Fruit fly (Drosophila melanogaster) whole organism, embryonic: ENCODE measurements around the gene Antp.
A peak's percentile ranks its signal among the peaks of the same experiment; 100 is the strongest.

ENCODE experiments used
- Atf3 ChIP-seq: fragments of 200-800 bp; sonication (Bioruptor generic); optimal IDR thresholded peaks from 3 replicates; lab custom pipeline; 2016; ENCODE audit warnings: missing biosample characterization, missing genetic modification characterization
- B-H1 ChIP-seq: fragments of 200-800 bp; sonication (Bioruptor generic); IDR thresholded peaks from 3 replicates; pipeline ENCODE4 v1.3.6; 2022; ENCODE audit warnings: missing biosample characterization, missing genetic modification characterization
- Bgb ChIP-seq: fragments of 200-800 bp; sonication (Bioruptor generic); IDR thresholded peaks from 2 replicates; pipeline ENCODE4 v1.3.6; 2022; ENCODE audit warnings: missing biosample characterization, missing genetic modification characterization; ENCODE audit not compliant: partially characterized antibody
- CG11093 ChIP-seq: fragments of 200-800 bp; sonication (Bioruptor generic); IDR thresholded peaks from 3 replicates; pipeline ENCODE4 v1.3.6; 2022; ENCODE audit warnings: missing biosample characterization, missing genetic modification characterization
- CG11504 ChIP-seq: fragments of 200-800 bp; sonication (Bioruptor generic); optimal IDR thresholded peaks from 3 replicates; lab custom pipeline; 2019; ENCODE audit warnings: missing biosample characterization, mild to moderate bottlenecking, missing genetic modification characterization, moderate library complexity
- CG12299 ChIP-seq: fragments of 200-800 bp; sonication (Bioruptor generic); optimal IDR thresholded peaks from 2 replicates; lab custom pipeline; 2018; ENCODE audit warnings: missing biosample characterization, mild to moderate bottlenecking, missing genetic modification characterization
- CG13775 ChIP-seq: fragments of 200-800 bp; sonication (Bioruptor generic); optimal IDR thresholded peaks from 3 replicates; lab custom pipeline; 2017; ENCODE audit warnings: missing biosample characterization, mild to moderate bottlenecking, missing genetic modification characterization
- CG14050 ChIP-seq: fragments of 200-800 bp; sonication (Bioruptor generic); IDR thresholded peaks from 3 replicates; pipeline ENCODE4 v1.3.6; 2022; ENCODE audit warnings: missing biosample characterization, missing genetic modification characterization
- CG14441 ChIP-seq: fragments of 200-800 bp; sonication (Bioruptor generic); IDR thresholded peaks from 2 replicates; pipeline ENCODE4 v1.3.6; 2022; ENCODE audit warnings: missing biosample characterization, missing genetic modification characterization
- CG14860 ChIP-seq: fragments of 200-800 bp; sonication (Bioruptor generic); IDR thresholded peaks from 3 replicates; pipeline ENCODE4 v1.3.6; 2022; ENCODE audit warnings: missing biosample characterization, missing genetic modification characterization; ENCODE audit not compliant: partially characterized antibody
- CG1602 ChIP-seq: fragments of 200-800 bp; sonication (Bioruptor generic); optimal IDR thresholded peaks from 3 replicates; lab custom pipeline; 2016; ENCODE audit warnings: missing biosample characterization, missing genetic modification characterization
- CG17612 ChIP-seq: fragments of 200-800 bp; sonication (Bioruptor generic); IDR thresholded peaks from 2 replicates; pipeline ENCODE4 v1.3.6; 2022; ENCODE audit warnings: missing biosample characterization, missing genetic modification characterization
- CG17829 ChIP-seq: fragments of 200-800 bp; optimal IDR thresholded peaks from 2 replicates; lab custom pipeline; 2019; ENCODE audit warnings: missing biosample characterization, mild to moderate bottlenecking, missing genetic modification characterization, moderate library complexity
- CG1792 ChIP-seq: fragments of 200-800 bp; sonication (Bioruptor generic); optimal IDR thresholded peaks from 2 replicates; lab custom pipeline; 2016; ENCODE audit warnings: missing biosample characterization, missing genetic modification characterization
- CG3995 ChIP-seq: fragments of 200-800 bp; sonication (Bioruptor generic); optimal IDR thresholded peaks from 3 replicates; lab custom pipeline; 2016; ENCODE audit warnings: missing biosample characterization, missing genetic modification characterization
- CG43689 ChIP-seq: fragments of 200-800 bp; sonication (Bioruptor generic); IDR thresholded peaks from 2 replicates; pipeline ENCODE4 v1.3.6; 2022; ENCODE audit warnings: missing biosample characterization, missing genetic modification characterization
- CG5953 ChIP-seq: fragments of 200-800 bp; sonication (Bioruptor generic); IDR thresholded peaks from 2 replicates; pipeline ENCODE4 v1.3.6; 2022; ENCODE audit warnings: missing biosample characterization, missing genetic modification characterization
- CG7987 ChIP-seq: fragments of 200-800 bp; sonication (Bioruptor generic); optimal IDR thresholded peaks from 2 replicates; lab custom pipeline; 2018; ENCODE audit warnings: missing biosample characterization, mild to moderate bottlenecking, missing genetic modification characterization, moderate library complexity
- CG8388 ChIP-seq: fragments of 200-800 bp; sonication (Bioruptor generic); optimal IDR thresholded peaks from 2 replicates; lab custom pipeline; 2019; ENCODE audit warnings: missing biosample characterization, mild to moderate bottlenecking, missing genetic modification characterization, moderate library complexity
- D19B ChIP-seq: fragments of 200-800 bp; sonication (Bioruptor generic); optimal IDR thresholded peaks from 2 replicates; lab custom pipeline; 2017; ENCODE audit warnings: missing biosample characterization, mild to moderate bottlenecking, missing genetic modification characterization
- E2f1 ChIP-seq: fragments of 200-800 bp; sonication (Bioruptor generic); IDR thresholded peaks from 2 replicates; pipeline ENCODE4 v1.3.6; 2022; ENCODE audit warnings: missing biosample characterization, missing genetic modification characterization
- Fer1 ChIP-seq: fragments of 200-800 bp; sonication (Bioruptor generic); optimal IDR thresholded peaks from 2 replicates; lab custom pipeline; 2017; ENCODE audit warnings: missing biosample characterization, mild to moderate bottlenecking, missing genetic modification characterization
- HHEX ChIP-seq: fragments of 200-800 bp; sonication (Bioruptor generic); optimal IDR thresholded peaks from 3 replicates; lab custom pipeline; 2017; ENCODE audit warnings: missing biosample characterization, mild to moderate bottlenecking, missing genetic modification characterization, missing genetic modification reagents
- HLH54F ChIP-seq: fragments of 200-800 bp; sonication (Bioruptor generic); optimal IDR thresholded peaks from 3 replicates; lab custom pipeline; 2016; ENCODE audit warnings: missing biosample characterization, missing genetic modification characterization
- Hr51 ChIP-seq, 2 experiments: fragments of 200-800 bp; sonication (Bioruptor generic); optimal IDR thresholded peaks; 2 replicates in 1 of 2; 3 replicates in 1 of 2; lab custom pipeline; 2016 to 2018; ENCODE audit warnings: missing biosample characterization in 2 of 2, missing genetic modification characterization in 2 of 2, mild to moderate bottlenecking in 1 of 2, moderate library complexity in 1 of 2
- Opbp ChIP-seq: fragments of 200-800 bp; sonication (Bioruptor generic); IDR thresholded peaks from 3 replicates; pipeline ENCODE4 v1.3.6; 2022; ENCODE audit warnings: missing biosample characterization, missing genetic modification characterization; ENCODE audit not compliant: partially characterized antibody
- Six4 ChIP-seq: fragments of 200-800 bp; sonication (Bioruptor generic); optimal IDR thresholded peaks from 2 replicates; lab custom pipeline; 2016; ENCODE audit warnings: missing biosample characterization, missing genetic modification characterization
- Taf1 ChIP-seq: fragments of 200-800 bp; sonication (Bioruptor generic); IDR thresholded peaks from 2 replicates; pipeline ENCODE4 v1.3.6; 2022; ENCODE audit warnings: missing biosample characterization, missing genetic modification characterization
- cad ChIP-seq: fragments of >200 bp; optimal IDR thresholded peaks from 2 replicates; lab custom pipeline; 2017; ENCODE audit warnings: missing biosample characterization, missing genetic modification characterization
- cato ChIP-seq: fragments of 200-800 bp; sonication (Bioruptor generic); optimal IDR thresholded peaks from 2 replicates; lab custom pipeline; 2016; ENCODE audit warnings: missing biosample characterization, missing genetic modification characterization, borderline replicate concordance
- crc ChIP-seq: fragments of 200-800 bp; sonication (Bioruptor generic); optimal IDR thresholded peaks from 2 replicates; lab custom pipeline; 2016; ENCODE audit warnings: missing biosample characterization, missing genetic modification characterization
- crol ChIP-seq: fragments of 200-800 bp; sonication (Bioruptor generic); IDR thresholded peaks from 2 replicates; pipeline ENCODE4 v1.3.6; 2022; ENCODE audit warnings: missing biosample characterization, missing genetic modification characterization
- dmrt11E ChIP-seq: fragments of 200-800 bp; sonication (Bioruptor generic); optimal IDR thresholded peaks from 3 replicates; lab custom pipeline; 2018; ENCODE audit warnings: missing biosample characterization, mild to moderate bottlenecking, missing genetic modification characterization, moderate library complexity
- eyg ChIP-seq: fragments of 200-800 bp; sonication (Bioruptor generic); optimal IDR thresholded peaks from 3 replicates; lab custom pipeline; 2016; ENCODE audit warnings: missing biosample characterization, missing genetic modification characterization
- lab ChIP-seq: fragments of 200-800 bp; sonication (Bioruptor generic); optimal IDR thresholded peaks from 3 replicates; lab custom pipeline; 2017; ENCODE audit warnings: missing biosample characterization, missing genetic modification characterization, mild to moderate bottlenecking, moderate library complexity, missing genetic modification reagents
- lbe ChIP-seq: fragments of 200-800 bp; sonication (Bioruptor generic); optimal IDR thresholded peaks from 2 replicates; lab custom pipeline; 2016; ENCODE audit warnings: missing biosample characterization, mild to moderate bottlenecking, missing genetic modification characterization
- lmd ChIP-seq: fragments of 200-800 bp; sonication (Bioruptor generic); IDR thresholded peaks from 2 replicates; pipeline ENCODE4 v1.3.6; 2022; ENCODE audit warnings: missing biosample characterization, missing genetic modification characterization
- lov ChIP-seq, 2 experiments: fragments of 200-800 bp in 1 of 2; fragments of >200 bp in 1 of 2; sonication (Bioruptor generic) in 1 of 2; IDR thresholded peaks in 1 of 2; optimal IDR thresholded peaks in 1 of 2; 2 replicates in 1 of 2; 3 replicates in 1 of 2; pipeline versions ENCODE4 v1.3.6 to Lab custom; 2017 to 2022; ENCODE audit warnings: missing biosample characterization in 1 of 2, missing genetic modification characterization in 1 of 2
- luna ChIP-seq: fragments of 200-800 bp; sonication (Bioruptor generic); optimal IDR thresholded peaks from 2 replicates; lab custom pipeline; 2016; ENCODE audit warnings: missing biosample characterization, missing genetic modification characterization
- nom ChIP-seq: fragments of 200-800 bp; sonication (Bioruptor generic); optimal IDR thresholded peaks from 2 replicates; lab custom pipeline; 2017; ENCODE audit warnings: missing biosample characterization, missing genetic modification characterization, mild to moderate bottlenecking, moderate library complexity, missing genetic modification reagents
- otp ChIP-seq: fragments of 200-800 bp; sonication (Bioruptor generic); IDR thresholded peaks from 3 replicates; pipeline ENCODE4, ENCODE4 v1.3.6; 2022; ENCODE audit warnings: missing biosample characterization, missing genetic modification characterization
- peb ChIP-seq: fragments of 200-800 bp; sonication (Bioruptor generic); IDR thresholded peaks from 2 replicates; pipeline ENCODE4 v1.3.6; 2022; ENCODE audit warnings: missing biosample characterization, missing genetic modification characterization
- sc ChIP-seq, 3 experiments: fragments of >200 bp in 2 of 3; fragments of 200-800 bp in 1 of 3; sonication (Bioruptor generic) in 1 of 3; optimal IDR thresholded peaks; 2 replicates in 2 of 3; 3 replicates in 1 of 3; lab custom pipeline; 2017; ENCODE audit warnings: mild to moderate bottlenecking in 1 of 3, missing biosample characterization in 1 of 3, missing genetic modification characterization in 1 of 3, missing genetic modification reagents in 1 of 3
- sr ChIP-seq: fragments of 200-800 bp; sonication (Bioruptor generic); IDR thresholded peaks from 3 replicates; pipeline ENCODE4 v1.3.6; 2022; ENCODE audit warnings: missing biosample characterization, missing genetic modification characterization
- stc ChIP-seq: fragments of 200-800 bp; sonication (Bioruptor generic); IDR thresholded peaks from 2 replicates; pipeline ENCODE4 v1.3.6; 2022; ENCODE audit warnings: missing biosample characterization, missing genetic modification characterization
- tio ChIP-seq: fragments of 200-800 bp; sonication (Bioruptor generic); optimal IDR thresholded peaks from 2 replicates; lab custom pipeline; 2017; ENCODE audit warnings: missing biosample characterization, missing genetic modification characterization, inconsistent platforms
- tna ChIP-seq: fragments of 200-800 bp; sonication (Bioruptor generic); IDR thresholded peaks from 2 replicates; pipeline ENCODE4 v1.3.6; 2022; ENCODE audit warnings: missing biosample characterization, missing genetic modification characterization; ENCODE audit not compliant: partially characterized antibody
- toy ChIP-seq: fragments of 200-800 bp; sonication (Bioruptor generic); IDR thresholded peaks from 2 replicates; pipeline ENCODE4 v1.3.6; 2022; ENCODE audit warnings: missing biosample characterization, missing genetic modification characterization
- tx ChIP-seq: fragments of 200-800 bp; sonication (Bioruptor generic); optimal IDR thresholded peaks from 2 replicates; lab custom pipeline; 2016; ENCODE audit warnings: missing biosample characterization, missing genetic modification characterization

Antp gene

DNA sequence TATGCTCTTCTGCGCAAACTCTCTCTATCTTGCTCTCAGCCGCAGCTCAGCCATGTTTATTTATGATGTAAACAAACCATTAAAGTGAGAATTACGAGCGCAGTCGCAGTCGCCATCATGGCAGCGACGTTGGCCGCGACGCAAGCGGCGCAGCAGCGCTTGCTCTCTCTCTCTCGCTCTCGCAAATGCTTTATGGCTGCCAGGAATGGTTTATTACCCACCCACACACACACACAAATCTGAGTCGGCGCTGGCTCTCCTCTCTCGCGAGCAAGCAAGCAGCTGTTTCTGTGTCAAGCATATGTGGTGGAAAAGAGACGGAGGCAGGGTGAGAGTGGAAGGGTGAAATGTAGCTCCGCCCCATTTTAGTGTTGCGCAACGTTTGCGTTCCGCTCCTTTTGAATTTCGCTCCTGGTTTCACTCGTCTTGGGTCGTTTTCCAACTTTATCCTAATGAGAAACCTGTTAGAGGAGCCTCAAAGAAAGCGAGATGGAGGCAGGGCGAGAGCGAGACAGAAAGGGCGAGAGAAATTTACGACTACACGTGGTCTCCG, 38.3 kb upstream of the Antp start (continued):
- TF ChIP-seq CG11093 (no peak), lab (GFP tag; lab: Kevin White, UChicago) (peak; percentile 8), otp (no peak), E2f1 (GFP tag; lab: Robert Waterston, UW) (no peak), crol (GFP tag; lab: Robert Waterston, UW) (peak; percentile 72), tx (no peak), dmrt11E (tag; lab: Kevin White, UChicago) (no peak), sc (optimal IDR thresholded peaks at IDR 0.05; lab: Kevin White, UChicago) (no peak), sc (GFP tag; optimal IDR thresholded peaks at IDR 0.05; lab: Kevin White, UChicago) (no peak), CG7987 (no peak), Six4 (GFP tag; lab: Kevin White, UChicago) (no peak), tna (GFP tag; lab: Robert Waterston, UW) (0 out of 2 replicates have a peak, but pooled peaks have one; percentile 22), CG12299 (tag; lab: Kevin White, UChicago) (no peak), Taf1 (GFP tag; lab: Robert Waterston, UW) (no peak), CG17829 (tag; lab: Kevin White, UChicago) (peak; percentile 72), cato (GFP tag; lab: Kevin White, UChicago) (no peak), crc (GFP tag; lab: Kevin White, UChicago) (no peak), lmd (GFP tag; lab: Robert Waterston, UW) (no peak), CG1602 (GFP tag; lab: Kevin White, UChicago) (no peak), Atf3 (GFP tag; lab: Kevin White, UChicago) (no peak), HLH54F (no peak), CG5953 (GFP tag; lab: Robert Waterston, UW) (no peak), peb (GFP tag; lab: Robert Waterston, UW) (no peak), Hr51 (GFP tag; optimal IDR thresholded peaks at IDR 0.05; lab: Kevin White, UChicago) (peak in 1 of 2 experiments; percentile 22), Fer1 (GFP tag; lab: Kevin White, UChicago) (no peak), CG14050 (no peak), CG13775 (peak; percentile 11), CG43689 (no peak), B-H1 (GFP tag; lab: Robert Waterston, UW) (no peak), toy (GFP tag; lab: Robert Waterston, UW) (no peak), stc (peak; percentile 26; the same call in 1 of the 2 replicates), Opbp (GFP tag; lab: Robert Waterston, UW) (no peak; the same call in 2 of the 3 replicates), Bgb (GFP tag; lab: Robert Waterston, UW) (0 out of 2 replicates have a peak, but pooled peaks have one; percentile 22), CG11504 (tag; lab: Kevin White, UChicago) (peak; percentile 23), eyg (no peak), HHEX (GFP tag; lab: Kevin White, UChicago) (peak; percentile 16), CG8388 (GFP tag; lab: Kevin White, UChicago) (no peak), luna (no peak), CG17612 (GFP tag; lab: Robert Waterston, UW) (no peak), sr (GFP tag; lab: Robert Waterston, UW) (no peak; the same call in 1 of the 3 replicates), tio (GFP tag; lab: Kevin White, UChicago) (no peak), lov (optimal IDR thresholded peaks at IDR 0.05; lab: Kevin White, UChicago) (no peak), lov (GFP tag; IDR thresholded peaks at IDR 0.05; lab: Robert Waterston, UW) (no peak; the same call in 2 of the 3 replicates), CG14860 (GFP tag; lab: Robert Waterston, UW) (0 out of 3 replicates have a peak, but pooled peaks have one; percentile 29), CG1792 (no peak), cad (GFP tag; lab: Kevin White, UChicago) (peak; percentile 100), nom (GFP tag; lab: Kevin White, UChicago) (peak; percentile 11), lbe (peak; percentile 35), CG3995 (GFP tag; lab: Kevin White, UChicago) (no peak), D19B (no peak), CG14441 (no peak)
